Worm (Caenorhabditis elegans) whole organism, L4 larva: ENCODE results near the gene kdp-1.

Experiments
- D1046.2 ChIP-seq: fragments of 200-800 bp; sonication (Bioruptor generic); IDR thresholded peaks from 2 replicates; pipeline ENCODE4 v1.3.6; 2022; ENCODE audit warnings: missing genetic modification characterization, missing compliant biosample characterization
- F37D6.2 ChIP-seq: sonication (generic microtip); optimal IDR thresholded peaks from 2 replicates; lab custom pipeline; 2016; ENCODE audit warnings: mild to moderate bottlenecking, missing genetic modification characterization, missing compliant biosample characterization
- F49E8.2 ChIP-seq: sonication (generic microtip); optimal IDR thresholded peaks from 2 replicates; lab custom pipeline; 2016; ENCODE audit warnings: missing compliant biosample characterization, mild to moderate bottlenecking, missing genetic modification characterization, borderline replicate concordance
- Y48G9A.11 ChIP-seq: fragments of 200-800 bp; sonication (Bioruptor generic); IDR thresholded peaks from 2 replicates; pipeline ENCODE4 v1.3.6; 2022; ENCODE audit warnings: missing genetic modification reagents, missing genetic modification characterization, missing compliant biosample characterization
- aha-1 ChIP-seq: fragments of 150-350 bp; peaks from one replicate; lab custom pipeline; 2014; ENCODE audit warnings: missing biosample characterization, missing genetic modification characterization
- aly-2 ChIP-seq: sonication (generic microtip); optimal IDR thresholded peaks from 2 replicates; lab custom pipeline; 2018; ENCODE audit warnings: missing biosample characterization, missing genetic modification characterization
- arid-1 ChIP-seq: fragments of 200-800 bp; sonication (Bioruptor generic); conservative IDR thresholded peaks from 2 replicates; pipeline ENCODE4 v1.3.6; 2022; ENCODE audit warnings: missing genetic modification reagents, missing genetic modification characterization, missing compliant biosample characterization
- attf-4 ChIP-seq: sonication (generic microtip); optimal IDR thresholded peaks from 3 replicates; lab custom pipeline; 2017; ENCODE audit warnings: missing biosample characterization, missing genetic modification characterization
- ceh-20 ChIP-seq: fragments of 200-800 bp; sonication (Bioruptor generic); IDR thresholded peaks from 2 replicates; pipeline ENCODE4 v1.3.6; 2022; ENCODE audit warnings: missing genetic modification reagents, missing genetic modification characterization, missing compliant biosample characterization
- ceh-28 ChIP-seq: fragments of 150-350 bp; optimal IDR thresholded peaks from 2 replicates; lab custom pipeline; 2014; ENCODE audit warnings: missing biosample characterization, missing genetic modification reagents, missing genetic modification characterization
- ces-1 ChIP-seq: fragments of 150-350 bp; sonication (generic microtip); optimal IDR thresholded peaks from 4 replicates; lab custom pipeline; 2014; ENCODE audit warnings: missing biosample characterization, missing genetic modification reagents, missing genetic modification characterization
- daf-12 ChIP-seq: fragments of 150-350 bp; optimal IDR thresholded peaks from 2 replicates; lab custom pipeline; 2014; ENCODE audit warnings: missing biosample characterization, missing genetic modification reagents, missing genetic modification characterization
- daf-19 ChIP-seq: fragments of 200-800 bp; sonication (Bioruptor generic); conservative IDR thresholded peaks from 2 replicates; pipeline ENCODE4 v1.3.6; 2022; ENCODE audit warnings: missing genetic modification characterization, missing compliant biosample characterization
- dmd-6 ChIP-seq: fragments of 200-800 bp; sonication (Bioruptor generic); IDR thresholded peaks from 2 replicates; pipeline ENCODE4 v1.3.6; 2022; ENCODE audit warnings: missing genetic modification reagents, missing genetic modification characterization, missing compliant biosample characterization
- dmd-9 ChIP-seq: fragments of 200-800 bp; sonication (Bioruptor generic); IDR thresholded peaks from 2 replicates; pipeline ENCODE4 v1.3.6; 2022; ENCODE audit warnings: missing genetic modification reagents, missing genetic modification characterization, missing compliant biosample characterization
- dpl-1 ChIP-seq: fragments of 150-350 bp; optimal IDR thresholded peaks from 2 replicates; lab custom pipeline; 2014; ENCODE audit warnings: missing biosample characterization, missing genetic modification reagents, missing genetic modification characterization
- duxl-1 ChIP-seq: sonication (generic microtip); optimal IDR thresholded peaks from 2 replicates; lab custom pipeline; 2016; ENCODE audit warnings: mild to moderate bottlenecking, missing genetic modification characterization, moderate library complexity, missing compliant biosample characterization; ENCODE audit not compliant: poor library complexity
- egl-43 ChIP-seq: fragments of 200-800 bp; sonication (Bioruptor generic); IDR thresholded peaks from 2 replicates; pipeline ENCODE4 v1.3.6; 2022; ENCODE audit warnings: missing genetic modification reagents, missing genetic modification characterization, missing compliant biosample characterization
- fos-1 ChIP-seq: fragments of 150-350 bp; optimal IDR thresholded peaks from 2 replicates; lab custom pipeline; 2014; ENCODE audit warnings: missing biosample characterization, missing genetic modification characterization
- hif-1 ChIP-seq, 2 experiments: sonication (generic microtip); optimal IDR thresholded peaks; 2 replicates each; lab custom pipeline; 2016 to 2017; ENCODE audit warnings: missing compliant biosample characterization in 2 of 2, missing genetic modification characterization in 2 of 2, missing genetic modification reagents in 2 of 2, missing genotype in 2 of 2, mild to moderate bottlenecking in 1 of 2
- hlh-11 ChIP-seq: fragments of 200-800 bp; sonication (Bioruptor generic); optimal IDR thresholded peaks from 2 replicates; lab custom pipeline; 2018; ENCODE audit warnings: mild to moderate bottlenecking, missing genetic modification characterization, missing compliant biosample characterization
- hlh-30 ChIP-seq: sonication (generic microtip); optimal IDR thresholded peaks from 2 replicates; lab custom pipeline; 2017; ENCODE audit warnings: antibody characterized with exemption, mild to moderate bottlenecking, missing genetic modification characterization, missing compliant biosample characterization; ENCODE audit not compliant: insufficient read depth
- lin-29 ChIP-seq: fragments of 200-800 bp; sonication (Bioruptor generic); IDR thresholded peaks from 2 replicates; pipeline ENCODE4 v1.3.6; 2022; ENCODE audit warnings: missing genetic modification reagents, missing genetic modification characterization, missing compliant biosample characterization
- lin-38 ChIP-seq: fragments of 200-800 bp; sonication (Bioruptor generic); IDR thresholded peaks from 2 replicates; pipeline ENCODE4 v1.3.6; 2022; ENCODE audit warnings: missing genetic modification reagents, missing genetic modification characterization, missing compliant biosample characterization
- lsy-2 ChIP-seq, 2 experiments: fragments of 150-350 bp in 1 of 2; sonication (generic microtip) in 1 of 2; optimal IDR thresholded peaks; 2 replicates each; lab custom pipeline; 2014 to 2017; ENCODE audit warnings: missing biosample characterization in 2 of 2, missing genetic modification characterization in 2 of 2
- madf-5 ChIP-seq, 2 experiments: fragments of 200-800 bp; sonication (Bioruptor generic); IDR thresholded peaks; 2 replicates each; pipeline ENCODE4 v1.3.6; 2022; ENCODE audit warnings: missing compliant biosample characterization in 2 of 2, missing genetic modification characterization in 2 of 2
- mep-1 ChIP-seq: fragments of 150-350 bp; sonication (generic microtip); optimal IDR thresholded peaks from 3 replicates; lab custom pipeline; 2014; ENCODE audit warnings: missing biosample characterization, missing genetic modification characterization
- mes-2 ChIP-seq: sonication (generic microtip); optimal IDR thresholded peaks from 2 replicates; lab custom pipeline; 2016; ENCODE audit warnings: missing genotype, mild to moderate bottlenecking, missing genetic modification characterization, missing compliant biosample characterization; ENCODE audit not compliant: poor library complexity, severe bottlenecking
- mxl-2 ChIP-seq: fragments of 200-800 bp; sonication (Bioruptor generic); conservative IDR thresholded peaks from 2 replicates; pipeline ENCODE4 v1.3.6; 2022; ENCODE audit warnings: missing genetic modification reagents, missing genetic modification characterization, missing compliant biosample characterization
- nhr-25 ChIP-seq: sonication (generic microtip); optimal IDR thresholded peaks from 2 replicates; lab custom pipeline; 2017; ENCODE audit warnings: missing genetic modification characterization, mild to moderate bottlenecking, missing compliant biosample characterization, antibody characterized with exemption, moderate library complexity, borderline replicate concordance; ENCODE audit not compliant: insufficient read depth
- nhr-41 ChIP-seq: fragments of 200-800 bp; sonication (Bioruptor generic); IDR thresholded peaks from 2 replicates; pipeline ENCODE4 v1.3.6; 2022; ENCODE audit warnings: missing genetic modification reagents, missing genetic modification characterization, missing compliant biosample characterization
- rbr-2 ChIP-seq: sonication (generic microtip); optimal IDR thresholded peaks from 2 replicates; lab custom pipeline; 2016; ENCODE audit warnings: missing genotype, missing genetic modification characterization, missing compliant biosample characterization
- set-16 ChIP-seq: fragments of 200-800 bp; sonication (Bioruptor generic); IDR thresholded peaks from 2 replicates; pipeline ENCODE4 v1.3.6; 2022; ENCODE audit warnings: missing genetic modification reagents, missing genetic modification characterization, missing compliant biosample characterization
- snpc-1.2 ChIP-seq: fragments of 200-800 bp; sonication (Bioruptor generic); IDR thresholded peaks from 2 replicates; pipeline ENCODE4 v1.3.6; 2022; ENCODE audit warnings: missing genetic modification reagents, missing genetic modification characterization, missing compliant biosample characterization
- snpc-4 ChIP-seq: fragments of 150-350 bp; optimal IDR thresholded peaks from 2 replicates; lab custom pipeline; 2014; ENCODE audit warnings: missing biosample characterization, missing genetic modification characterization
- unc-62 ChIP-seq, 3 experiments: fragments of 150-350 bp in 1 of 3; sonication (generic microtip); optimal IDR thresholded peaks in 2 of 3; peaks in 1 of 3; 1 replicate in 1 of 3; 2 replicates in 2 of 3; lab custom pipeline; 2014 to 2017; ENCODE audit warnings: missing biosample characterization in 3 of 3, missing genetic modification characterization in 3 of 3, missing genetic modification reagents in 3 of 3, missing genotype in 1 of 3
- vab-7 ChIP-seq: fragments of 200-800 bp; sonication (Bioruptor generic); IDR thresholded peaks from 2 replicates; pipeline ENCODE4 v1.3.6; 2022; ENCODE audit warnings: missing genetic modification reagents, missing genetic modification characterization, missing compliant biosample characterization
- zfp-3 ChIP-seq: fragments of 200-800 bp; sonication (Bioruptor generic); conservative IDR thresholded peaks from 2 replicates; pipeline ENCODE4 v1.3.6; 2022; ENCODE audit warnings: missing genetic modification reagents, missing genetic modification characterization, missing compliant biosample characterization
- zip-2 ChIP-seq: fragments of 150-350 bp; optimal IDR thresholded peaks from 2 replicates; lab custom pipeline; 2014; ENCODE audit warnings: missing biosample characterization, missing genetic modification characterization

Gene kdp-1

DNA sequence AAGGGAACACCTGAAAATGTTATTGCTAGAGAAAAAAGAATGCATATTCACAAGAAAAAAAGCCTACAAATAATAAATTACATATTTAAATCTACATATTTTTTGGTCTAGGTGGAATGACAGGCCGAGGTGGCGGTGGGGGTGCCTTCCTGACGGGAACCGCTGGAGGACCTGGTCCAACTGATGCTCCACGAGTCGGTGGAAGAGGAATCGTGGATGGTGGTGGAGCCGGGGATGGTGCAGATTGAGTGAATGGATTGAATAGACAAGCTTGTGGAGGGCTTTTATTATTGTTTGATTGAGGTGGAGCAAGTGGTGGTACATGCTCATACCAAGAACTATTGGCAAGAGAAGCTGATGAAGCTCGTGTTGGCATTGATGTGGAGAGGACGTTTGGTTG is 38.2 kb upstream of the kdp-1 start:
- TF ChIP-seq nhr-25 (tag; lab: Kevin White, UChicago) = no peak
- 0 out of 2 replicates have a peak, but pooled peaks have one; percentile 42 for TF ChIP-seq egl-43 (GFP tag; lab: Robert Waterston, UW)
- TF ChIP-seq set-16 = peak; percentile 73
- TF ChIP-seq, all 104 proteins: peak for 2

DNA sequence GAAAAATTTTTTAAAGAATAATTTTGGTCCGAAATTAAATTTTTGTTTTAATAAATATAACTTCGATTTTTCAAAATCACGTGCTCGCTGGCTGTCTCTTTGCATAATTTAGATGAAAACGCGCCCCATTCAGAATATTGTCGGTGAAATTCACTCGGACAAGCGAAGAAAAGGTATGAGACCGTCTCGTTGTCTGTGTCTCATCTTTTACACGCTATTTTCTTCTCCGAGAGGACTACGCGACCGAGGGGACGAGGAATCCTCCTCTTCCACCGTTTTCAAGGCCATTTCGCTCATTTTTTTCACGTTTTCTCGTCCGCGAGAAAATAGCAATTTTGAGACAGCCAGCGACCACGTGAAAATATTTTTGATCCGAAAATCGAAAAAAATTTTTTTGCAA is 37.1 kb upstream of the kdp-1 start:
- TF ChIP-seq madf-5 (GFP tag; IDR thresholded peaks at IDR 0.05; lab: Robert Waterston, UW) = 0 out of 4 replicates have a peak, but pooled peaks of 1 of the 2 experiments have one; percentile 42
- TF ChIP-seq dmd-6 (GFP tag; lab: Robert Waterston, UW) = 0 out of 2 replicates have a peak, but pooled peaks have one; percentile 19
- TF ChIP-seq dmd-9 (GFP tag; lab: Robert Waterston, UW) = peak; percentile 69; the same call in 1 of the 2 replicates
- TF ChIP-seq lin-38 (GFP tag; lab: Robert Waterston, UW) = peak; percentile 64

DNA sequence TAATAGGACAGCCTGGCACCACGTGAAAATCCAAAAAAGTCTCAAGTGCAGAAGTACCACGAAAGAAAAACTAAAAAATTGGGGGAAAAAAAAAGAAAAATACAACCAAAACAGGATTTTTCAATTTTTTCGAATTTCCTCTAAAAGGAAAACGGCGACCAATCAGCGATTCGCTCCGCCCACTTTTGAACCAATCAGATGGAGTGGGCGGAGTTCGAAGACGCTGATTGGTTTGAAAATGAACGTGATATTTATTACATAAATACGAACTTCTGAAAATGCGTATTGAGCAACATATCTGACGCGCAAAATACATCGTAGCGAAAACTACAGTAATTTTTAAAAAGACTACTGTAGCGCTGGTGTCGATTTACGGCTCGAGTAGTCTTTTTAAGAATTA is 31.6 kb upstream of the kdp-1 start:
- no peak for TF ChIP-seq D1046.2 (GFP tag; lab: Robert Waterston, UW)
- no peak for TF ChIP-seq Y48G9A.11
- TF ChIP-seq lin-38 (GFP tag; lab: Robert Waterston, UW) = no peak
- TF ChIP-seq daf-12 (tag; lab: Kevin White, UChicago) = no peak
- no peak for TF ChIP-seq zip-2
- TF ChIP-seq zfp-3 (GFP tag; lab: Robert Waterston, UW) = no peak
- TF ChIP-seq aly-2 = no peak
- no peak for TF ChIP-seq nhr-41 (GFP tag; lab: Robert Waterston, UW)
- TF ChIP-seq fos-1 (tag; lab: Kevin White, UChicago) = no peak
- no peak for TF ChIP-seq ceh-28 (tag; lab: Kevin White, UChicago)
- TF ChIP-seq ces-1 = no peak
- TF ChIP-seq duxl-1 = no peak
- no peak for TF ChIP-seq mxl-2 (GFP tag; lab: Robert Waterston, UW)
- TF ChIP-seq hlh-30 (tag; lab: Kevin White, UChicago) = no peak
- no peak for TF ChIP-seq aha-1 (tag; lab: Kevin White, UChicago)
- TF ChIP-seq, all 104 proteins: peak for 0

DNA sequence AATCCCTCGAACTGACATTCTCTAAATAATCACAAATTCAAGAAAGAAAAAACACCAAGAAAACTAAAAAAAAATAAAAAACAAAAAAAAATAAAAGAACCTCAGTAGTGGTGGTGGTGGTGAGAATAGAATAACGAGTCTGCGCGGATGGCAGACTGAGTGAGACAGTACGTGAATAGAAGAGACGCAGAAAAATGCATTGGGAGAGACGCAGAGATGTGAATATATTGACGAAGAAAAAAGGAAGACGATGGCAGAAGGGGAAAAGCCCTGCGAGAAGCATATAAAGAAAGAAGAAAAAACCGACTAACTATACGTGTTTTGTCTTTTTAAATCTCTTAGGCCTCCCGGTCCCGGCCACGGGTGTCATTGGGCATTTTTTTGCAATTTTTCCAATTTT is 27.5 kb upstream of the kdp-1 start, which contains the start of gene unc-26:
unc-26 (minus strand) TSS at position 23 of the 400 bp plus-strand sequence.
- TF ChIP-seq rbr-2 (tag; lab: Kevin White, UChicago) (peak; percentile 53), zip-2 (no peak), fos-1 (tag; lab: Kevin White, UChicago) (no peak), mes-2 (tag; lab: Kevin White, UChicago) (no peak), lin-38 (GFP tag; lab: Robert Waterston, UW) (peak; percentile 12; the same call in 1 of the 2 replicates), ceh-20 (GFP tag; lab: Robert Waterston, UW) (no peak), lsy-2 (tag; optimal IDR thresholded peaks at IDR 0.05; lab: Kevin White, UChicago) (peak in 1 of 2 experiments; percentile 53), Y48G9A.11 (no peak)
- TF ChIP-seq, all 104 proteins: peak for 3

DNA sequence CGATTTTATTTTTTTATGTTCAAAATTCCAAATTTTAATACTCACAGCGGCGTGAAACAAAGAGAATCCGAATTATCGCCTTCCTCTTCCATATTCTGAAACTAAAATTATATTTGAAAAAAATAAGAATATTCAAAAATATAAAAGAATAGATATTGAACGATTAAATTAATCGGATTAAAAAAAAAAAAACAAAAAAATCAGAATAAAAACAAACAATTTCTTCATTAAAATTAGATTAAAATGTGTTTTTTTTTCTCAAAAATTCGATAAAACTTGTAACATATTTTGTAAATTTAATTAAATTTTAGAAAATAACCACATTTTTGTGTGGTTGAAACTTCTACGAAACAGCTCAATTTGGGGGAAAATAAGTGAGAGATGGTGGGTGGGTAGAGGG is 17.2 kb upstream of the kdp-1 start, which contains the start of gene cpsf-3:
cpsf-3 (minus strand) TSS at position 101 of the 400 bp plus-strand sequence.
- no peak for TF ChIP-seq hlh-11 (tag; lab: Kevin White, UChicago)
- TF ChIP-seq unc-62 (GFP tag; optimal IDR thresholded peaks at IDR 0.05 in 1 of 2; lab: Kevin White, UChicago) = peak in 1 of 2 experiments; percentile 22
- TF ChIP-seq unc-62 (tag; optimal IDR thresholded peaks at IDR 0.05; lab: Kevin White, UChicago) = no peak

DNA sequence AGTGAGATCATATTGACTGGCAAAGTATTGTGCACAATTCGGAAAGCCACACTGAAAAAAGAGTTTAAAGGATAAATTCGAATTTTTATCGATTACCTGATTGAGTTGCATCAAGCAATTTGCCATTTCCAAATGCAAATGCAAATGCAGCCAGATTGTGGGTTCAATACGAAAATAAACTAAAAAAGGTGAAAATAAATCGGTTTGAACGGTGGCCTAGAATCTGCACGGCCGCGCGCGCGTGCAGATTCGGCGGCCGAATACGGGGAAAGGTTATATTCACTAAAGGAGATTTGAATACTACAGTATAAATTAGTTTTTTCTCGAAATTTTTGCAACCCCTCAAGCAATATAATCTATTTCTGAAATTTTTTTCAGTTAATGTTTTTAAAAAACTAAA is 10.7 kb upstream of the kdp-1 start, which contains the start of gene Y67H2A.10:
Y67H2A.10 (minus strand) TSS at position 184 of the 400 bp plus-strand sequence.
- TF ChIP-seq snpc-4 (tag; lab: Kevin White, UChicago) (no peak), mep-1 (tag; lab: Kevin White, UChicago) (peak; percentile 11), snpc-1.2 (GFP tag; lab: Robert Waterston, UW) (no peak), attf-4 (tag; lab: Kevin White, UChicago) (no peak), mes-2 (tag; lab: Kevin White, UChicago) (peak; percentile 90), lin-38 (GFP tag; lab: Robert Waterston, UW) (peak; percentile 37; the same call in 1 of the 2 replicates), hif-1 (tag; optimal IDR thresholded peaks at IDR 0.05; lab: Kevin White, UChicago) (peak in 1 of 2 experiments; percentile 64), lin-29 (no peak), daf-19 (no peak), arid-1 (no peak), vab-7 (no peak), F37D6.2 (no peak), lsy-2 (tag; optimal IDR thresholded peaks at IDR 0.05; lab: Kevin White, UChicago) (peak in 1 of 2 experiments; percentile 45), aha-1 (tag; lab: Kevin White, UChicago) (peak; percentile 31), mxl-2 (GFP tag; lab: Robert Waterston, UW) (no peak), F49E8.2 (tag; lab: Kevin White, UChicago) (no peak), dpl-1 (peak; percentile 44)
